Worm (Caenorhabditis elegans): ENCODE data around the gene ZK1098.11.
A peak's percentile ranks its signal among the peaks of the same experiment; 100 is the strongest.

Gene ZK1098.11

ce11 chrIII:9544820-9545219, 11.6 kb upstream of the ZK1098.11 start, which contains the start of gene ZK1098.12:
TSS of gene ZK1098.12 (plus strand) at chrIII:9545120.
- TF ChIP-seq nhr-42 (GFP tag; IDR thresholded peaks at IDR 0.05) (no peak), T20F7.1 (GFP tag; optimal IDR thresholded peaks at IDR 0.05) (no peak), ctbp-1 (GFP tag; IDR thresholded peaks at IDR 0.05) (no peak), lin-15B (tag; optimal IDR thresholded peaks at IDR 0.05) (no peak)

ce11 chrIII:9546016-9546659, 10.3 kb upstream of the ZK1098.11 start, which contains the start of gene unc-16:
TSS of gene unc-16 (plus strand) at chrIII:9546258.
- TF ChIP-seq Y75B8A.6 (GFP tag; IDR thresholded peaks at IDR 0.05) (no peak), zfp-3 (GFP tag; conservative IDR thresholded peaks at IDR 0.05) (no peak), nhr-111 (GFP tag; optimal IDR thresholded peaks at IDR 0.05) (no peak), hlh-11 (tag; optimal IDR thresholded peaks at IDR 0.05) (peak; percentile 90), zfp-2 (tag; optimal IDR thresholded peaks at IDR 0.05) (peak; percentile 21), Y48G9A.11 (GFP tag; IDR thresholded peaks at IDR 0.05) (no peak), F37D6.2 (tag; optimal IDR thresholded peaks at IDR 0.05) (peak; percentile 77), daf-16 (GFP tag; optimal IDR thresholded peaks at IDR 0.05) (peak in 1 of 2 experiments; percentile 28), daf-16 (tag; optimal IDR thresholded peaks at IDR 0.05) (peak; percentile 79), hlh-30 (tag; optimal IDR thresholded peaks at IDR 0.05; ENCODE audit: insufficient read depth) (peak; percentile 98), dmd-8 (GFP tag; IDR thresholded peaks at IDR 0.05) (no peak), cey-2 (tag; optimal IDR thresholded peaks at IDR 0.05; ENCODE audit: borderline replicate concordance, insufficient read depth) (no peak), dmd-6 (GFP tag; IDR thresholded peaks at IDR 0.05) (peak; percentile 71), fkh-10 (GFP tag; optimal IDR thresholded peaks at IDR 0.05) (peak; percentile 91), tag-97 (GFP tag; IDR thresholded peaks at IDR 0.05) (no peak), fos-1 (tag; optimal IDR thresholded peaks at IDR 0.05) (no peak), dpl-1 (GFP tag; optimal IDR thresholded peaks at IDR 0.05) (peak; percentile 76), snpc-1.2 (GFP tag; IDR thresholded peaks at IDR 0.05) (no peak), nhr-48 (tag; optimal IDR thresholded peaks at IDR 0.05) (peak; percentile 45), dve-1 (tag; optimal IDR thresholded peaks at IDR 0.05; ENCODE audit: insufficient read depth) (peak; percentile 80), nhr-77 (tag; optimal IDR thresholded peaks at IDR 0.05) (peak; percentile 50), vab-7 (GFP tag; IDR thresholded peaks at IDR 0.05) (peak; percentile 56), rbr-2 (tag; optimal IDR thresholded peaks at IDR 0.05) (peak; percentile 91), mdt-29 (GFP tag; IDR thresholded peaks at IDR 0.05) (0 out of 2 replicates have a peak, but pooled peaks have one; percentile 54), zip-2 (tag; optimal IDR thresholded peaks at IDR 0.05) (no peak), ceh-20 (GFP tag; IDR thresholded peaks at IDR 0.05) (peak; percentile 95; the same call in 1 of the 2 replicates), unc-130 (GFP tag; optimal IDR thresholded peaks at IDR 0.05) (no peak), lir-3 (tag; optimal IDR thresholded peaks at IDR 0.05) (no peak), lin-15B (tag; optimal IDR thresholded peaks at IDR 0.05) (no peak), lim-7 (GFP tag; IDR thresholded peaks at IDR 0.05) (no peak), hmg-1.1 (GFP tag; IDR thresholded peaks at IDR 0.05) (peak; percentile 93), ces-1 (GFP tag; optimal IDR thresholded peaks at IDR 0.05) (no peak), ztf-7 (tag; optimal IDR thresholded peaks at IDR 0.05) (peak; percentile 38), nhr-102 (tag; optimal IDR thresholded peaks at IDR 0.05) (peak; percentile 51), egl-43 (GFP tag; IDR thresholded peaks at IDR 0.05) (no peak; the same call in 1 of the 2 replicates), ZK546.5 (tag; optimal IDR thresholded peaks at IDR 0.05) (peak in 1 of 2 experiments; percentile 9), madf-5 (GFP tag; IDR thresholded peaks at IDR 0.05) (no peak), nhr-25 (tag; optimal IDR thresholded peaks at IDR 0.05; ENCODE audit: borderline replicate concordance, insufficient read depth) (peak; percentile 75), Y105C5A.15 (GFP tag; IDR thresholded peaks at IDR 0.05) (no peak), T26A8.4 (GFP tag; IDR thresholded peaks at IDR 0.05) (peak; percentile 80), jun-1 (tag; optimal IDR thresholded peaks at IDR 0.05) (no peak), zag-1 (tag; optimal IDR thresholded peaks at IDR 0.05) (no peak), mdl-1 (tag; optimal IDR thresholded peaks at IDR 0.05) (peak; percentile 83 to 97), set-16 (GFP tag; IDR thresholded peaks at IDR 0.05) (0 out of 2 replicates have a peak, but pooled peaks have one; percentile 16)
